Worm (Caenorhabditis elegans): ENCODE data around the gene sdz-28.

sdz-28 gene

DNA sequence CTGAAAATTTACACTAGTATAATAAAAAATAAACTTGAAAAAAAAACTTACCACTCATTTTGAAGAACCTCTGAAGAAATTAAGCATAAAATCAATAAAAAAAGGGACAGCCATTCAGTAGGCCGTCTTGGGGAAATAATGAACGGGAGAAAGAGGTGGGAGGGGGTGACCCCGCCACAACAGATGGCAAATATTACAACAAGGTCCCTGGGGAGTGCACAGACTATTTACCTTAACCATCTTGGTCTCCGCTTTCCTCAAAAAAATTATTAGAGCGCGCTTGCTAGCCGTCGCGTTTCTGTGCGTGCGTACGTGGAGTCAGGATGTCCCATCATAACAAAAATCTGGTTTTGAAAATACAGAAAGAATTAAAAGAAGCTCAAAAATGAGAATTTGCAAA lies 38.9 kb upstream of the sdz-28 start, which contains the start of gene T16A1.10:
T16A1.10 (minus strand) TSS at position 123 of the 400 bp plus-strand sequence.
- TF ChIP-seq tbx-2 (tag; optimal IDR thresholded peaks at IDR 0.05) = no peak
- TF ChIP-seq ceh-9 (tag; optimal IDR thresholded peaks at IDR 0.05) = no peak
- TF ChIP-seq aly-2 (tag; optimal IDR thresholded peaks at IDR 0.05) = no peak
- TF ChIP-seq egl-5 (tag; optimal IDR thresholded peaks at IDR 0.05) = no peak
- TF ChIP-seq unc-62 (GFP tag; optimal IDR thresholded peaks at IDR 0.05) = no peak
- TF ChIP-seq nhr-67 (tag; optimal IDR thresholded peaks at IDR 0.05) = no peak
- no peak for TF ChIP-seq ztf-11 (tag; optimal IDR thresholded peaks at IDR 0.05)
- no peak for TF ChIP-seq eor-1 (tag; optimal IDR thresholded peaks at IDR 0.05)

DNA sequence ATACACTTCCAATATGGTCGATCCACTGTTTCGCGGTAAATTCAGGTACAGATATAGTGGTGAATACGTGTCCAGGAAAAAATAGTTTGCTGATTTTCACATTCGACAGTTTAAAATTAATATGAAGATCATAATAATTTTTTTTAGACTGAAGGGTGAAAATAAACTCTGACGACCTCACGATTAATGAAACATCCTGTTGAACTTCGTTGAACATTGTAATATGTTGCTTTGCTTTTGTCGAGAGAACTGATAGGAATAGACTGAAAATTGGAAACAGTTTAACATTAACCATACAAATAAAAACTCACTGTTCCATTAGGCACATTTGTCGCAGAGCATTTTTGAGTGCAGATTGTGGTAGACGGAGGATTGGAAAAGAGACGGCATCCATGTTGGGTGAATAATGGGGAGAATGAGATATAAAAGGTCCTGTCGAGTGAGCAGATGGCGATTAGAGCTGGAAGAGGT lies 37.4 kb upstream of the sdz-28 start, which contains the start of gene fbxb-37:
fbxb-37 (minus strand) TSS at position 421 of the 471 bp plus-strand sequence.
- TF ChIP-seq sea-2 (GFP tag; optimal IDR thresholded peaks at IDR 0.05) (no peak), tbx-2 (tag; optimal IDR thresholded peaks at IDR 0.05) (no peak), mdl-1 (tag; optimal IDR thresholded peaks at IDR 0.05) (no peak), fkh-2 (tag; optimal IDR thresholded peaks at IDR 0.05) (no peak), nhr-11 (tag; optimal IDR thresholded peaks at IDR 0.05) (no peak), unc-39 (tag; optimal IDR thresholded peaks at IDR 0.05) (no peak), jun-1 (tag; optimal IDR thresholded peaks at IDR 0.05) (no peak)

DNA sequence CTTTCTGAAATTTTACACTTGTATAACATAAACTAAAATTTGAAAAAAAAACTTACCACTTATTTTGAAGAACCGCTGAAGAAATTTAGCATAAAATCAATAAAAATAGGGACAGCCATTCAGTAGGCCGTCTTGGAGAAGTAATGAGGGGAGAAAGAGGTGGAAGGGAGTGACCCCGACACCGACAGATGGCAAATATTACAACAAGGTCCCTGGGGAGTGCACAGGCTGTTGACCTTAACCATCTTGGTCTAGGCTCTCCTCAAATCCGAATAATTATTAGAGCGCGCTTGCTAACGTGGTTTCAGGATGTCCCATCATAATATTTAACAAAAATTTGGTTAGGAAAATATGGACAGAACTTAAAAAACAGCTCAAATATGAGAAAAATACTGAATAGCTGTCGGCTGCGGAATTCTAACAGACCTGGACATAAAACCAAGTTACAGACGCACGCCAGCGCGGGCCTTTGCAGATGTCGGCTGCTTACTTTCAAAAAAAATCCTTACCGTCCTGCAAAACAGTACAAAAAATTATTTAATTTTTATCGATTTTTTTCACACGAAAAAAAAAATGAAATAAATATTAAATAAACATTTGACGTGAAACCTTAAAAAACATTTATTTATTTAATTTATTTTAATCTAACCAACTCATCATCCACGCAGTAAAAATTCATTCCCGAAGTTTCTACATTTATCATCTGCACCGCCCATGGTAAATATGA lies 35.8 kb upstream of the sdz-28 start, which contains the start of gene T16A1.2:
T16A1.2 (plus strand) TSS at position 677 of the 727 bp plus-strand sequence.
- TF ChIP-seq nhr-76 (tag; optimal IDR thresholded peaks at IDR 0.05) = no peak
- no peak for TF ChIP-seq snpc-4 (tag; optimal IDR thresholded peaks at IDR 0.05)
- no peak for TF ChIP-seq fkh-10 (GFP tag; optimal IDR thresholded peaks at IDR 0.05)
- no peak for TF ChIP-seq hmg-11 (tag; optimal IDR thresholded peaks at IDR 0.05)
- no peak for TF ChIP-seq nhr-43 (tag; optimal IDR thresholded peaks at IDR 0.05; ENCODE audit: poor library complexity, severe bottlenecking)
- TF ChIP-seq eor-1 (tag; optimal IDR thresholded peaks at IDR 0.05) = no peak
- TF ChIP-seq elt-3 (tag; optimal IDR thresholded peaks at IDR 0.05) = no peak
- TF ChIP-seq ZK546.5 (tag; optimal IDR thresholded peaks at IDR 0.05) = no peak
- no peak for TF ChIP-seq fos-1 (tag; optimal IDR thresholded peaks at IDR 0.05)
- TF ChIP-seq fkh-2 (tag; optimal IDR thresholded peaks at IDR 0.05) = no peak
- TF ChIP-seq nhr-11 (tag; optimal IDR thresholded peaks at IDR 0.05) = no peak
- TF ChIP-seq nhr-25 (tag; optimal IDR thresholded peaks at IDR 0.05) = no peak
- TF ChIP-seq daf-12 (tag; optimal IDR thresholded peaks at IDR 0.05) = no peak
- no peak for TF ChIP-seq mdl-1 (tag; optimal IDR thresholded peaks at IDR 0.05)
- no peak for TF ChIP-seq nfya-1 (tag; optimal IDR thresholded peaks at IDR 0.05; ENCODE audit: insufficient read depth)
- TF ChIP-seq ceh-28 (tag; optimal IDR thresholded peaks at IDR 0.05) = no peak
- TF ChIP-seq nhr-77 (tag; optimal IDR thresholded peaks at IDR 0.05) = no peak
- no peak for TF ChIP-seq R02D3.7 (tag; optimal IDR thresholded peaks at IDR 0.05)

DNA sequence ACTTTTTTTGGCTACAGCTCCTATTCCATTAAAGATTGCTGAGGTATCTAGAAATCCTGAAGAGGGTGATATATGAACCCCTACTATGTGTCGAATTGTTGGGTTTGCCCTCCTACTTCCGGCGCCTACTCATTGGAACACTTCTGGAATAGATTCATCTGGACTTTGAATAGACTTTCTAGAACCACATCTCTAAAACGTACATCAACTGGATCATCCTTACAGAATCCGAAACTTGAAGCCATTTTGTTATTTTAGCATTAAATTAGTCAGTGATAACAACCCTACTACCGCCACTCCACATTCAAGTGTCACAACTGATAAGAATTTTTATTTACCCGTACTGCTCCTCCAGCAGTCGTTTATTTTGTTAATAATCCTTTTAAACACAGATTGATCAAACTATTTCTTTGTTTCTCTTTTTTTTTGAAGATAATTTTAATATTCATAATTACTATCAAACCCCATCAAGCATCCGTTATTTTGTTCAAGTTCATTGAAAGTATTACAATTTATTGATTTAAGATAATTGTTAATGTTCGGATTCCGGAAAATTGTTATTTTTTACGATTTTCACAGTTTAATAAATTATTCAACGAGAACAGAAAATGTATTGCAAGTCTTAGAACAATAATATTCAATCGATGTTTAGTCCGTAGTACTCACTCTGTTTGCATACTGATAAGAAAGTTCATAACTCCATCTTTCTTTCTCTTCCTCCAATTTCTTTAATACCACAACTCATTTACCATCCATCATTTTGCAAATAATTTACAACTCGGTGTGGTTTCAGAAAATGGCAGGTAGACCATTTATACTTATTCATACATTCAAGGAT lies 31.5 kb upstream of the sdz-28 start, which contains the start of gene math-42:
math-42 (plus strand) TSS at position 788 of the 838 bp plus-strand sequence.
- TF ChIP-seq ceh-82 (tag; optimal IDR thresholded peaks at IDR 0.05) (no peak), elt-2 (tag; optimal IDR thresholded peaks at IDR 0.05) (peak; percentile 60), lin-39 (tag; optimal IDR thresholded peaks at IDR 0.05) (no peak), ZK546.5 (tag; optimal IDR thresholded peaks at IDR 0.05) (no peak), mml-1 (tag; optimal IDR thresholded peaks at IDR 0.05) (no peak), unc-62 (GFP tag; optimal IDR thresholded peaks at IDR 0.05) (no peak)

DNA sequence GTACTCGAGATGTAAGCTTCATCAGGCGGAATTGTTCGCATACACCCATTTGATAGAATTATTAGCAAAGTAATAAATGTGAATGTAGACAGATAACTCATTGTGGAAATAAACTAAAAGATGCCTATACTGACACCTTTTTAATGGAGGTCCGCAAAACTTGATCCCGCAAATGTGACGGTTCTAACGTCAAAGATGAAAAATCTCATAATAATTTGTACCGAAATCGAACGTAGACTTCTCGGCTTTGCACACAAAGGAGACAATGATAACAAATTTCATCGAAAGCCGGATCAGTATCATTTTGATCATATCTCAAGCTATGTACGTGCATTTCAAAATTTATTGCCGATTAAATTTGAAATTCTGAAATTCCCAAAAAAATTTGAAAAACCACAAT lies 22.6 kb upstream of the sdz-28 start, which contains the start of gene R52.4:
R52.4 (minus strand) TSS at position 101 of the 400 bp plus-strand sequence.
- TF ChIP-seq lin-15B (tag; optimal IDR thresholded peaks at IDR 0.05) (no peak), R02D3.7 (tag; optimal IDR thresholded peaks at IDR 0.05) (no peak), nhr-11 (tag; optimal IDR thresholded peaks at IDR 0.05) (no peak), mdl-1 (tag; optimal IDR thresholded peaks at IDR 0.05) (no peak), elt-1 (tag; optimal IDR thresholded peaks at IDR 0.05) (no peak), nhr-43 (tag; optimal IDR thresholded peaks at IDR 0.05; ENCODE audit: poor library complexity, severe bottlenecking) (no peak), egl-5 (tag; optimal IDR thresholded peaks at IDR 0.05) (no peak), elt-2 (tag; optimal IDR thresholded peaks at IDR 0.05) (no peak), zag-1 (tag; optimal IDR thresholded peaks at IDR 0.05) (no peak), ceh-16 (tag; optimal IDR thresholded peaks at IDR 0.05) (no peak), unc-39 (tag; optimal IDR thresholded peaks at IDR 0.05) (no peak), eor-1 (tag; optimal IDR thresholded peaks at IDR 0.05) (no peak), nhr-28 (tag; optimal IDR thresholded peaks at IDR 0.05) (no peak)

Data from whole organism, L3 larva.